Worm (Caenorhabditis elegans) whole organism, L4 larva: ENCODE data around the gene nas-15.

ENCODE experiments used
- F37D6.2 ChIP-seq: sonication (generic microtip); optimal IDR thresholded peaks from 2 replicates; lab custom pipeline; 2016; ENCODE audit warnings: mild to moderate bottlenecking, missing genetic modification characterization, missing compliant biosample characterization
- F44E2.7 ChIP-seq: fragments of 200-800 bp; sonication (Bioruptor generic); IDR thresholded peaks from 2 replicates; pipeline ENCODE4 v2.1.2; 2022; ENCODE audit warnings: missing genetic modification characterization, missing compliant biosample characterization
- T26A8.4 ChIP-seq: fragments of 200-800 bp; sonication (Bioruptor generic); IDR thresholded peaks from 2 replicates; pipeline ENCODE4 v1.3.6; 2022; ENCODE audit warnings: missing genetic modification characterization, missing compliant biosample characterization
- Y105C5A.15 ChIP-seq: fragments of 200-800 bp; sonication (Bioruptor generic); IDR thresholded peaks from 2 replicates; pipeline ENCODE4 v1.3.6; 2022; ENCODE audit warnings: missing genetic modification characterization, missing compliant biosample characterization
- Y5F2A.4 ChIP-seq: fragments of 200-800 bp; sonication (Bioruptor generic); optimal IDR thresholded peaks from 2 replicates; lab custom pipeline; 2018; ENCODE audit warnings: mild to moderate bottlenecking, missing genetic modification characterization, missing compliant biosample characterization
- Y75B8A.6 ChIP-seq: fragments of 200-800 bp; sonication (Bioruptor generic); IDR thresholded peaks from 2 replicates; pipeline ENCODE4 v1.3.6; 2022; ENCODE audit warnings: missing genetic modification reagents, missing genetic modification characterization, missing compliant biosample characterization
- ZK337.2 ChIP-seq: fragments of 200-800 bp; sonication (Bioruptor generic); IDR thresholded peaks from 2 replicates; pipeline ENCODE4 v1.3.6; 2022; ENCODE audit warnings: missing genetic modification reagents, missing genetic modification characterization, missing compliant biosample characterization
- aha-1 ChIP-seq: fragments of 150-350 bp; peaks from one replicate; lab custom pipeline; 2014; ENCODE audit warnings: missing biosample characterization, missing genetic modification characterization
- ama-1 ChIP-seq: fragments of 150-350 bp; optimal IDR thresholded peaks from 2 replicates; lab custom pipeline; 2014; ENCODE audit warnings: inconsistent platforms, mixed read lengths
- ceh-32 ChIP-seq: sonication (generic microtip); optimal IDR thresholded peaks from 2 replicates; lab custom pipeline; 2016; ENCODE audit warnings: mild to moderate bottlenecking, missing genetic modification characterization, missing compliant biosample characterization; ENCODE audit not compliant: poor library complexity
- ceh-44 ChIP-seq: fragments of 200-800 bp; sonication (Bioruptor generic); IDR thresholded peaks from 2 replicates; pipeline ENCODE4 v1.3.6; 2022; ENCODE audit warnings: missing genetic modification reagents, missing genetic modification characterization, missing compliant biosample characterization
- ceh-62 ChIP-seq: sonication (generic microtip); optimal IDR thresholded peaks from 2 replicates; lab custom pipeline; 2017; ENCODE audit warnings: missing biosample characterization, missing genetic modification characterization
- daf-12 ChIP-seq: fragments of 150-350 bp; optimal IDR thresholded peaks from 2 replicates; lab custom pipeline; 2014; ENCODE audit warnings: missing biosample characterization, missing genetic modification reagents, missing genetic modification characterization
- daf-16 ChIP-seq, 3 experiments: sonication (generic microtip); optimal IDR thresholded peaks; 2 replicates each; lab custom pipeline; 2016 to 2017; ENCODE audit warnings: missing genetic modification characterization in 3 of 3, missing genetic modification reagents in 3 of 3, mild to moderate bottlenecking in 2 of 3, missing compliant biosample characterization in 2 of 3, missing biosample characterization in 1 of 3, moderate library complexity in 1 of 3
- dmd-6 ChIP-seq: fragments of 200-800 bp; sonication (Bioruptor generic); IDR thresholded peaks from 2 replicates; pipeline ENCODE4 v1.3.6; 2022; ENCODE audit warnings: missing genetic modification reagents, missing genetic modification characterization, missing compliant biosample characterization
- dmd-8 ChIP-seq: fragments of 200-800 bp; sonication (Bioruptor generic); IDR thresholded peaks from 2 replicates; pipeline ENCODE4 v1.3.6; 2022; ENCODE audit warnings: missing genetic modification characterization, missing compliant biosample characterization
- dmd-9 ChIP-seq: fragments of 200-800 bp; sonication (Bioruptor generic); IDR thresholded peaks from 2 replicates; pipeline ENCODE4 v1.3.6; 2022; ENCODE audit warnings: missing genetic modification reagents, missing genetic modification characterization, missing compliant biosample characterization
- egl-43 ChIP-seq: fragments of 200-800 bp; sonication (Bioruptor generic); IDR thresholded peaks from 2 replicates; pipeline ENCODE4 v1.3.6; 2022; ENCODE audit warnings: missing genetic modification reagents, missing genetic modification characterization, missing compliant biosample characterization
- fos-1 ChIP-seq: fragments of 150-350 bp; optimal IDR thresholded peaks from 2 replicates; lab custom pipeline; 2014; ENCODE audit warnings: missing biosample characterization, missing genetic modification characterization
- hlh-11 ChIP-seq: fragments of 200-800 bp; sonication (Bioruptor generic); optimal IDR thresholded peaks from 2 replicates; lab custom pipeline; 2018; ENCODE audit warnings: mild to moderate bottlenecking, missing genetic modification characterization, missing compliant biosample characterization
- hlh-30 ChIP-seq: sonication (generic microtip); optimal IDR thresholded peaks from 2 replicates; lab custom pipeline; 2017; ENCODE audit warnings: antibody characterized with exemption, mild to moderate bottlenecking, missing genetic modification characterization, missing compliant biosample characterization; ENCODE audit not compliant: insufficient read depth
- jun-1 ChIP-seq: fragments of 150-350 bp; optimal IDR thresholded peaks from 2 replicates; lab custom pipeline; 2014; ENCODE audit warnings: missing biosample characterization, missing genetic modification reagents, missing genetic modification characterization
- lin-1 ChIP-seq: fragments of 200-800 bp; sonication (Bioruptor generic); IDR thresholded peaks from 2 replicates; pipeline ENCODE4 v1.3.6; 2022; ENCODE audit warnings: missing genetic modification reagents, missing genetic modification characterization, missing compliant biosample characterization
- lin-29 ChIP-seq: fragments of 200-800 bp; sonication (Bioruptor generic); IDR thresholded peaks from 2 replicates; pipeline ENCODE4 v1.3.6; 2022; ENCODE audit warnings: missing genetic modification reagents, missing genetic modification characterization, missing compliant biosample characterization
- lin-38 ChIP-seq: fragments of 200-800 bp; sonication (Bioruptor generic); IDR thresholded peaks from 2 replicates; pipeline ENCODE4 v1.3.6; 2022; ENCODE audit warnings: missing genetic modification reagents, missing genetic modification characterization, missing compliant biosample characterization
- lsy-2 ChIP-seq, 2 experiments: fragments of 150-350 bp in 1 of 2; sonication (generic microtip) in 1 of 2; optimal IDR thresholded peaks; 2 replicates each; lab custom pipeline; 2014 to 2017; ENCODE audit warnings: missing biosample characterization in 2 of 2, missing genetic modification characterization in 2 of 2
- madf-5 ChIP-seq, 2 experiments: fragments of 200-800 bp; sonication (Bioruptor generic); IDR thresholded peaks; 2 replicates each; pipeline ENCODE4 v1.3.6; 2022; ENCODE audit warnings: missing compliant biosample characterization in 2 of 2, missing genetic modification characterization in 2 of 2
- mep-1 ChIP-seq: fragments of 150-350 bp; sonication (generic microtip); optimal IDR thresholded peaks from 3 replicates; lab custom pipeline; 2014; ENCODE audit warnings: missing biosample characterization, missing genetic modification characterization
- nhr-10 ChIP-seq: fragments of 150-350 bp; optimal IDR thresholded peaks from 2 replicates; lab custom pipeline; 2014; ENCODE audit warnings: missing biosample characterization, missing genetic modification characterization
- nhr-237 ChIP-seq: sonication (generic microtip); optimal IDR thresholded peaks from 2 replicates; lab custom pipeline; 2017; ENCODE audit warnings: missing biosample characterization, missing genetic modification characterization
- nhr-25 ChIP-seq: sonication (generic microtip); optimal IDR thresholded peaks from 2 replicates; lab custom pipeline; 2017; ENCODE audit warnings: missing genetic modification characterization, mild to moderate bottlenecking, missing compliant biosample characterization, antibody characterized with exemption, moderate library complexity, borderline replicate concordance; ENCODE audit not compliant: insufficient read depth
- nhr-6 ChIP-seq: fragments of 150-350 bp; optimal IDR thresholded peaks from 2 replicates; lab custom pipeline; 2014; ENCODE audit warnings: missing biosample characterization, missing genetic modification characterization
- nhr-77 ChIP-seq: fragments of 150-350 bp; optimal IDR thresholded peaks from 2 replicates; lab custom pipeline; 2014; ENCODE audit warnings: missing biosample characterization, missing genetic modification characterization
- php-3 ChIP-seq: fragments of 200-800 bp; sonication (Bioruptor generic); IDR thresholded peaks from 2 replicates; pipeline ENCODE4 v1.3.6; 2022; ENCODE audit warnings: missing genetic modification reagents, missing genetic modification characterization, missing compliant biosample characterization
- pqm-1 ChIP-seq: sonication (generic microtip); optimal IDR thresholded peaks from 2 replicates; lab custom pipeline; 2017; ENCODE audit warnings: missing biosample characterization, missing genetic modification characterization
- sdz-12 ChIP-seq: fragments of 200-800 bp; sonication (Bioruptor generic); optimal IDR thresholded peaks from 2 replicates; lab custom pipeline; 2018; ENCODE audit warnings: mild to moderate bottlenecking, missing genetic modification characterization, missing compliant biosample characterization
- skn-1 ChIP-seq: fragments of 150-350 bp; optimal IDR thresholded peaks from 2 replicates; lab custom pipeline; 2014; ENCODE audit warnings: missing biosample characterization, missing genetic modification characterization
- snpc-1.2 ChIP-seq: fragments of 200-800 bp; sonication (Bioruptor generic); IDR thresholded peaks from 2 replicates; pipeline ENCODE4 v1.3.6; 2022; ENCODE audit warnings: missing genetic modification reagents, missing genetic modification characterization, missing compliant biosample characterization
- snpc-4 ChIP-seq: fragments of 150-350 bp; optimal IDR thresholded peaks from 2 replicates; lab custom pipeline; 2014; ENCODE audit warnings: missing biosample characterization, missing genetic modification characterization
- unc-62 ChIP-seq, 3 experiments: fragments of 150-350 bp in 1 of 3; sonication (generic microtip); optimal IDR thresholded peaks in 2 of 3; peaks in 1 of 3; 1 replicate in 1 of 3; 2 replicates in 2 of 3; lab custom pipeline; 2014 to 2017; ENCODE audit warnings: missing biosample characterization in 3 of 3, missing genetic modification characterization in 3 of 3, missing genetic modification reagents in 3 of 3, missing genotype in 1 of 3
- vab-7 ChIP-seq: fragments of 200-800 bp; sonication (Bioruptor generic); IDR thresholded peaks from 2 replicates; pipeline ENCODE4 v1.3.6; 2022; ENCODE audit warnings: missing genetic modification reagents, missing genetic modification characterization, missing compliant biosample characterization
- zag-1 ChIP-seq: fragments of 150-350 bp; optimal IDR thresholded peaks from 2 replicates; lab custom pipeline; 2014; ENCODE audit warnings: missing biosample characterization, missing genetic modification characterization
- zfp-2 ChIP-seq: sonication (generic microtip); optimal IDR thresholded peaks from 2 replicates; lab custom pipeline; 2016; ENCODE audit warnings: mild to moderate bottlenecking, missing genetic modification characterization, missing compliant biosample characterization

The nas-15 gene

DNA sequence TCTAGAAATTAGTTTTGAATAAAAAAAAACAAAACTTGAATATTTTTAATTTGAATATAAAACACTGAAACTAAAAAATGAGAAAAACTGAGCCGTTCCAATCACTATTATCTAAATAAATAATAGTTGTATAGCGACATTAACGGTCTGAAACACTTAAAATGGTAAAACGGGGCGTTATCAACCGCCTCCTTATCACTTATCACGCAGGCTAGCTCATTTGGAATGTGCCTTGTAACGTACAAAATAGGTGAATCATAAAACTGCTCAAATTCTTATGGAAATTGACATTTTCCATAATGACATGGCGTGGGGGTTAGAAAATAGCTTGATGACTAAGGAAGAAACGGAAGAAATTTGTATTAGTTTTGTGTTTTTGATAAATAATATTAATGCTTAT lies 38.4 kb downstream of the nas-15 start, which contains the start of gene ifd-2 (continued):
- TF ChIP-seq hlh-11: peak; percentile 48
- no peak for TF ChIP-seq ceh-62 (tag; lab: Kevin White, UChicago)
- TF ChIP-seq nhr-237 (tag; lab: Kevin White, UChicago): no peak
- no peak for TF ChIP-seq lin-1
- no peak for TF ChIP-seq lsy-2 (tag; optimal IDR thresholded peaks at IDR 0.05; lab: Kevin White, UChicago)
- TF ChIP-seq madf-5 (GFP tag; IDR thresholded peaks at IDR 0.05; lab: Robert Waterston, UW): no peak
- TF ChIP-seq zfp-2: no peak
- TF ChIP-seq nhr-25: no peak
- no peak for TF ChIP-seq F37D6.2
- peak; percentile 69 for TF ChIP-seq dmd-6
- no peak for TF ChIP-seq nhr-6 (tag; lab: Kevin White, UChicago)
- TF ChIP-seq unc-62 (GFP tag; optimal IDR thresholded peaks at IDR 0.05 in 1 of 2; lab: Kevin White, UChicago): no peak
- no peak for TF ChIP-seq unc-62 (tag; optimal IDR thresholded peaks at IDR 0.05; lab: Kevin White, UChicago)
- TF ChIP-seq T26A8.4 (GFP tag; lab: Robert Waterston, UW): no peak
- TF ChIP-seq skn-1 (tag; lab: Kevin White, UChicago): no peak
- peak; percentile 73 for TF ChIP-seq php-3 (GFP tag; lab: Robert Waterston, UW)
- no peak for TF ChIP-seq zag-1
- TF ChIP-seq pqm-1: peak; percentile 87
- no peak for TF ChIP-seq hlh-30 (tag; lab: Kevin White, UChicago)
- TF ChIP-seq Y75B8A.6: no peak
- no peak for TF ChIP-seq ZK337.2
- no peak for TF ChIP-seq lin-38
- no peak for TF ChIP-seq jun-1 (tag; lab: Kevin White, UChicago)
- no peak for TF ChIP-seq egl-43
- no peak for TF ChIP-seq dmd-9 (GFP tag; lab: Robert Waterston, UW)
- no peak for TF ChIP-seq daf-12 (tag; lab: Kevin White, UChicago)
- TF ChIP-seq nhr-77 (tag; lab: Kevin White, UChicago): no peak
- no peak for TF ChIP-seq vab-7 (GFP tag; lab: Robert Waterston, UW)
- no peak for TF ChIP-seq lin-29 (GFP tag; lab: Robert Waterston, UW)
- TF ChIP-seq sdz-12 (GFP tag; lab: Kevin White, UChicago): no peak
- TF ChIP-seq mep-1 (tag; lab: Kevin White, UChicago): no peak
- no peak for TF ChIP-seq fos-1 (tag; lab: Kevin White, UChicago)
- no peak for TF ChIP-seq snpc-4
- no peak for TF ChIP-seq Y105C5A.15 (GFP tag; lab: Robert Waterston, UW)
- TF ChIP-seq dmd-8 (GFP tag; lab: Robert Waterston, UW): no peak
- TF ChIP-seq ceh-44: no peak
- no peak for TF ChIP-seq F44E2.7 (GFP tag; lab: Robert Waterston, UW)
- TF ChIP-seq ceh-32 (tag; lab: Kevin White, UChicago): no peak
- TF ChIP-seq Y5F2A.4 (GFP tag; lab: Kevin White, UChicago): no peak
- TF ChIP-seq daf-16 (GFP tag; optimal IDR thresholded peaks at IDR 0.05; lab: Kevin White, UChicago): no peak
- peak; percentile 55 for TF ChIP-seq daf-16 (tag; optimal IDR thresholded peaks at IDR 0.05; lab: Kevin White, UChicago)
- TF ChIP-seq ama-1 (lab: Kevin White, UChicago): no peak
- TF ChIP-seq nhr-10 (tag; lab: Kevin White, UChicago): no peak
- TF ChIP-seq snpc-1.2: no peak

DNA sequence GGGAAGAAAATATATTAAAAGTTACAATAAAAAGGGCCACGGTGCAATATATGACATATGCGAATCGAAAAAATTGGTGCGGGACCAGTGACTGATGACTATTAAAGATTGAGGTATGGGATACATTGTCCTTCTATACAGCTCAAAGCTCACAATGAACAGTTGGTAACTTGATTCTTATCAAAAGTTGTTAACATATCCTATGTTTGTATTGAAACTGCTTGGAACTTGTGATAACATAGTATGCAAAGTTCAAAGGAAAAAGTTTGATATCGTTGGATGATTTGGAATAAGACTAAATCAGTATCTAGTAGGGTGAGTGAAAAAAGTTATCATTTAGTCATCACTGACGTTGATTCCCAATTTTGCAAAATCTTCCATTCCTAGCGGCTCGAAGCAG lies 40.5 kb downstream of the nas-15 start:
- TF ChIP-seq aha-1 (peak; percentile 83), unc-62 (GFP tag; optimal IDR thresholded peaks at IDR 0.05 in 1 of 2; lab: Kevin White, UChicago) (peak in 1 of 2 experiments; percentile 64), unc-62 (tag; optimal IDR thresholded peaks at IDR 0.05; lab: Kevin White, UChicago) (no peak), fos-1 (tag; lab: Kevin White, UChicago) (no peak)
